Worm (Caenorhabditis elegans): Measurements from ENCODE around the gene swsn-3.

Gene swsn-3

DNA sequence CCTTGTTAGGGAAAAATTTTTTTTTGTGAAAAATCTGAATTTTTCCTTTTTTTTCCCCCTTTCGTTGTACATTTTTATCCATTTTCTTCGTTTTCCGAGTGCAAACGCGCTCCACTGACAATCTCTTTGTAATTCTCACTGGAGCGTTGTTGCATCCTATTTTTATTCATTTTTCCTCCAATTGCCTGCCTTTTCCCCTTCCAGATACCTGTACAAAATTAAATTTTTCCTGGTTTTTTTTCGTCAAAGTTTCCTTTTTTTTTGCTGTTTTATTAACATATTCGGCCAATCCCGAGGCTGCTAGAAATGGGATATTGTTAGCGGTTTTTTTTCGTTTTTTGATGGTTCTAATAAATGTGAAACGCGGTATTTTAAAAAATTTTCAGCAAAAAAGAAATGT lies 42.9 kb upstream of the swsn-3 start:
- TF ChIP-seq K12H6.12 (tag; optimal IDR thresholded peaks at IDR 0.05) (no peak), ekl-4 (GFP tag; IDR thresholded peaks at IDR 0.05) (peak; percentile 56), nhr-179 (tag; optimal IDR thresholded peaks at IDR 0.05) (no peak), ama-1 (optimal IDR thresholded peaks at IDR 0.05) (no peak), ama-1 (GFP tag; optimal IDR thresholded peaks at IDR 0.05) (peak in 1 of 2 experiments; percentile 14), F33H1.4 (GFP tag; IDR thresholded peaks at IDR 0.05) (no peak), mxl-1 (tag; optimal IDR thresholded peaks at IDR 0.05) (peak; percentile 18), Y67H2A.10 (GFP tag; conservative IDR thresholded peaks at IDR 0.05) (no peak), ceh-58 (GFP tag; IDR thresholded peaks at IDR 0.05) (0 out of 2 replicates have a peak, but pooled peaks have one; percentile 63), dpff-1 (tag; optimal IDR thresholded peaks at IDR 0.05) (no peak), nhr-27 (tag; optimal IDR thresholded peaks at IDR 0.05) (peak; percentile 49), pha-4 (tag; optimal IDR thresholded peaks at IDR 0.05) (no peak), madf-8 (GFP tag; conservative IDR thresholded peaks at IDR 0.05) (no peak), lin-35 (GFP tag; optimal IDR thresholded peaks at IDR 0.05) (peak in 1 of 3 experiments; percentile 27), D2030.7 (GFP tag; IDR thresholded peaks at IDR 0.05) (peak; percentile 42; the same call in 1 of the 2 replicates), B0019.2 (GFP tag; conservative IDR thresholded peaks at IDR 0.05) (no peak), ceh-79 (tag; optimal IDR thresholded peaks at IDR 0.05) (peak; percentile 85), cebp-2 (GFP tag; IDR thresholded peaks at IDR 0.05) (no peak), madf-10 (tag; optimal IDR thresholded peaks at IDR 0.05) (no peak), lin-40 (tag; optimal IDR thresholded peaks at IDR 0.05) (peak; percentile 19), F57A8.1 (GFP tag; optimal IDR thresholded peaks at IDR 0.05) (no peak), rcor-1 (GFP tag; IDR thresholded peaks at IDR 0.05) (no peak), hsf-1 (GFP tag; IDR thresholded peaks at IDR 0.05) (0 out of 2 replicates have a peak, but pooled peaks have one; percentile 34), rpc-1 (optimal IDR thresholded peaks at IDR 0.05) (no peak), rpc-1 (tag; optimal IDR thresholded peaks at IDR 0.05) (no peak), lsl-1 (GFP tag; optimal IDR thresholded peaks at IDR 0.05) (peak; percentile 19), rec-8 (tag; optimal IDR thresholded peaks at IDR 0.05) (peak in 1 of 2 experiments; percentile 15), ets-4 (GFP tag; optimal IDR thresholded peaks at IDR 0.05) (no peak), tlf-1 (GFP tag; optimal IDR thresholded peaks at IDR 0.05) (no peak), bed-2 (GFP tag; IDR thresholded peaks at IDR 0.05) (no peak), F49E8.2 (tag; optimal IDR thresholded peaks at IDR 0.05; ENCODE audit: insufficient read depth) (peak; percentile 69), ztf-26 (tag; optimal IDR thresholded peaks at IDR 0.05) (no peak), Y53G8AR.9 (GFP tag; conservative IDR thresholded peaks at IDR 0.05) (0 out of 2 replicates have a peak, but pooled peaks have one; percentile 42), F10E7.11 (tag; optimal IDR thresholded peaks at IDR 0.05) (peak; percentile 67), snpc-1.3 (tag; optimal IDR thresholded peaks at IDR 0.05; ENCODE audit: insufficient read depth) (no peak), ztf-25 (GFP tag; IDR thresholded peaks at IDR 0.05) (no peak; the same call in 1 of the 2 replicates), fkh-3 (tag; optimal IDR thresholded peaks at IDR 0.05) (peak; percentile 52), F57C9.4 (tag; optimal IDR thresholded peaks at IDR 0.05) (peak; percentile 45), tbx-9 (tag; optimal IDR thresholded peaks at IDR 0.05; ENCODE audit: borderline replicate concordance) (no peak), let-526 (GFP tag; IDR thresholded peaks at IDR 0.05) (no peak), atf-7 (tag; optimal IDR thresholded peaks at IDR 0.05) (peak; percentile 57), akir-1 (GFP tag; optimal IDR thresholded peaks at IDR 0.05) (no peak), gei-17 (GFP tag; optimal IDR thresholded peaks at IDR 0.05) (no peak), unc-62 (GFP tag; optimal IDR thresholded peaks at IDR 0.05) (no peak), B0035.1 (tag; optimal IDR thresholded peaks at IDR 0.05) (no peak), hlh-26 (GFP tag; conservative IDR thresholded peaks at IDR 0.05) (no peak), T26A5.8 (tag; optimal IDR thresholded peaks at IDR 0.05) (peak; percentile 19), mel-28 (tag; optimal IDR thresholded peaks at IDR 0.05; ENCODE audit: borderline replicate concordance) (no peak), Y56A3A.18 (GFP tag; IDR thresholded peaks at IDR 0.05) (peak; percentile 56; the same call in 1 of the 2 replicates)

All from whole organism, young adult.